Fruit fly (Drosophila melanogaster): ENCODE data around the gene mtd.

Gene mtd

dm6 chr3R:5368170-5368781 lies 18.0 kb upstream of the mtd start, which contains the start of gene Cerk (continued):
- TF ChIP-seq CG6854 (GFP tag; optimal IDR thresholded peaks at IDR 0.05) (no peak), Dp (GFP tag; optimal IDR thresholded peaks at IDR 0.05) (peak; percentile 46), az2 (GFP tag; optimal IDR thresholded peaks at IDR 0.05) (no peak), hbn (GFP tag; IDR thresholded peaks at IDR 0.05; ENCODE audit: partially characterized antibody) (peak; percentile 41), pum (GFP tag; optimal IDR thresholded peaks at IDR 0.05) (peak; percentile 54), Adf1 (GFP tag; IDR thresholded peaks at IDR 0.05) (no peak), CG14860 (GFP tag; IDR thresholded peaks at IDR 0.05; ENCODE audit: partially characterized antibody) (no peak), CG15073 (GFP tag; optimal IDR thresholded peaks at IDR 0.05) (no peak), CG7372 (GFP tag; IDR thresholded peaks at IDR 0.05) (no peak), CG14965 (GFP tag; optimal IDR thresholded peaks at IDR 0.05; ENCODE audit: borderline replicate concordance) (no peak), fd64A (GFP tag; optimal IDR thresholded peaks at IDR 0.05) (no peak), peb (GFP tag; IDR thresholded peaks at IDR 0.05) (no peak), bigmax (GFP tag; optimal IDR thresholded peaks at IDR 0.05) (no peak), Nf-YB (GFP tag; optimal IDR thresholded peaks at IDR 0.05) (no peak), HLHmδ (GFP tag; optimal IDR thresholded peaks at IDR 0.05) (peak; percentile 67), nerfin-1 (tag; optimal IDR thresholded peaks at IDR 0.05) (no peak), tap (tag; optimal IDR thresholded peaks at IDR 0.05) (no peak), amos (GFP tag; IDR thresholded peaks at IDR 0.05; ENCODE audit: partially characterized antibody) (peak; percentile 69; the same call in 1 of the 2 replicates), Sry-β (GFP tag; optimal IDR thresholded peaks at IDR 0.05) (peak; percentile 56), tna (GFP tag; IDR thresholded peaks at IDR 0.05; ENCODE audit: partially characterized antibody) (peak; percentile 17; the same call in 1 of the 2 replicates), exex (tag; optimal IDR thresholded peaks at IDR 0.05) (no peak), CG10267 (tag; optimal IDR thresholded peaks at IDR 0.05) (peak; percentile 27), maf-S (GFP tag; optimal IDR thresholded peaks at IDR 0.05) (no peak), sens-2 (GFP tag; IDR thresholded peaks at IDR 0.05) (no peak), Pdp1 (GFP tag; optimal IDR thresholded peaks at IDR 0.05) (peak in 1 of 2 experiments; percentile 61), CG13624 (GFP tag; optimal IDR thresholded peaks at IDR 0.05) (peak; percentile 41), row (GFP tag; IDR thresholded peaks at IDR 0.05) (peak; percentile 87), CG10462 (GFP tag; optimal IDR thresholded peaks at IDR 0.05) (peak; percentile 13), tgo (GFP tag; IDR thresholded peaks at IDR 0.05) (no peak), Elba2 (GFP tag; optimal IDR thresholded peaks at IDR 0.05) (peak; percentile 48), her (GFP tag; optimal IDR thresholded peaks at IDR 0.05) (peak; percentile 51), NfI (GFP tag; optimal IDR thresholded peaks at IDR 0.05) (peak; percentile 42), HLH54F (GFP tag; optimal IDR thresholded peaks at IDR 0.05) (peak; percentile 28), D19A (tag; optimal IDR thresholded peaks at IDR 0.05) (no peak), zfh2 (GFP tag; optimal IDR thresholded peaks at IDR 0.05) (peak; percentile 36), CG5180 (GFP tag; optimal IDR thresholded peaks at IDR 0.05) (no peak), CG2875 (GFP tag; optimal IDR thresholded peaks at IDR 0.05) (no peak), Taf1 (GFP tag; IDR thresholded peaks at IDR 0.05) (no peak; the same call in 1 of the 2 replicates), CG13123 (GFP tag; optimal IDR thresholded peaks at IDR 0.05) (peak; percentile 24), h (optimal IDR thresholded peaks at IDR 0.05) (no peak), CG9727 (GFP tag; optimal IDR thresholded peaks at IDR 0.05) (no peak), CG14014 (GFP tag; IDR thresholded peaks at IDR 0.05) (no peak; the same call in 1 of the 2 replicates), CG3163 (GFP tag; optimal IDR thresholded peaks at IDR 0.05) (peak; percentile 28), mam (GFP tag; optimal IDR thresholded peaks at IDR 0.05) (peak; percentile 67), Bteb2 (GFP tag; optimal IDR thresholded peaks at IDR 0.05) (no peak), p53 (GFP tag; optimal IDR thresholded peaks at IDR 0.05) (no peak), luna (GFP tag; optimal IDR thresholded peaks at IDR 0.05) (no peak), Sox100B (GFP tag; optimal IDR thresholded peaks at IDR 0.05) (no peak), BtbVII (GFP tag; optimal IDR thresholded peaks at IDR 0.05) (no peak), H15 (GFP tag; IDR thresholded peaks at IDR 0.05) (0 out of 3 replicates have a peak, but pooled peaks have one; percentile 8)

All from whole organism, embryonic.